Worm (Caenorhabditis elegans) whole organism, late embryonic: Measurements from ENCODE around the gene F47B8.4.
"Not testable (repeated sequence)": the region's sequence is repeated elsewhere in the genome, so short reads cannot be mapped to it uniquely, and the experiment has no call there.

Source experiments
- C08G9.2 ChIP-seq: sonication (generic microtip); optimal IDR thresholded peaks from 2 replicates; lab custom pipeline; 2016; ENCODE audit warnings: mild to moderate bottlenecking, missing genetic modification characterization, moderate library complexity, missing compliant biosample characterization
- C38D4.7 ChIP-seq: fragments of 200-800 bp; sonication (Bioruptor generic); optimal IDR thresholded peaks from 2 replicates; lab custom pipeline; 2018; ENCODE audit warnings: mild to moderate bottlenecking, missing genetic modification characterization, moderate library complexity, missing compliant biosample characterization
- ahr-1 ChIP-seq: sonication (generic microtip); optimal IDR thresholded peaks from 2 replicates; lab custom pipeline; 2016; ENCODE audit warnings: missing genetic modification characterization, missing compliant biosample characterization
- ama-1 ChIP-seq: fragments of 150-350 bp; optimal IDR thresholded peaks from 2 replicates; lab custom pipeline; 2014
- ceh-24 ChIP-seq: sonication (generic microtip); optimal IDR thresholded peaks from 2 replicates; lab custom pipeline; 2016; ENCODE audit warnings: mild to moderate bottlenecking, missing genetic modification characterization, missing compliant biosample characterization
- ceh-31 ChIP-seq: sonication (generic microtip); optimal IDR thresholded peaks from 2 replicates; lab custom pipeline; 2016; ENCODE audit warnings: missing genetic modification characterization, missing compliant biosample characterization
- ceh-34 ChIP-seq: sonication (generic microtip); optimal IDR thresholded peaks from 2 replicates; lab custom pipeline; 2016; ENCODE audit warnings: mild to moderate bottlenecking, missing genetic modification characterization, missing compliant biosample characterization
- ceh-45 ChIP-seq: fragments of 200-800 bp; sonication (Bioruptor generic); IDR thresholded peaks from 2 replicates; pipeline ENCODE4 v1.3.6; 2022; ENCODE audit warnings: missing genetic modification reagents, missing genetic modification characterization, missing compliant biosample characterization
- ceh-9 ChIP-seq: sonication (generic microtip); optimal IDR thresholded peaks from 2 replicates; lab custom pipeline; 2016; ENCODE audit warnings: mild to moderate bottlenecking, missing genetic modification characterization, inconsistent platforms, missing compliant biosample characterization
- dmd-4 ChIP-seq: sonication (generic microtip); optimal IDR thresholded peaks from 2 replicates; lab custom pipeline; 2016; ENCODE audit warnings: borderline replicate concordance, missing genetic modification characterization, missing compliant biosample characterization
- dve-1 ChIP-seq: sonication (generic microtip); optimal IDR thresholded peaks from 2 replicates; lab custom pipeline; 2017; ENCODE audit warnings: antibody characterized with exemption, mild to moderate bottlenecking, missing genetic modification characterization, missing compliant biosample characterization
- fkh-10 ChIP-seq: fragments of 150-350 bp; optimal IDR thresholded peaks from 2 replicates; lab custom pipeline; 2014; ENCODE audit warnings: missing biosample characterization, missing genetic modification reagents, missing genetic modification characterization
- fkh-6 ChIP-seq: sonication (generic microtip); optimal IDR thresholded peaks from 2 replicates; lab custom pipeline; 2016; ENCODE audit warnings: missing genetic modification characterization, missing compliant biosample characterization
- gmeb-2 ChIP-seq: sonication (generic microtip); optimal IDR thresholded peaks from 2 replicates; lab custom pipeline; 2016; ENCODE audit warnings: missing genetic modification characterization, inconsistent platforms, missing compliant biosample characterization
- hlh-13 ChIP-seq: fragments of 200-800 bp; sonication (Bioruptor generic); optimal IDR thresholded peaks from 2 replicates; lab custom pipeline; 2018; ENCODE audit warnings: mild to moderate bottlenecking, missing genetic modification characterization, missing compliant biosample characterization
- hlh-15 ChIP-seq: sonication (generic microtip); optimal IDR thresholded peaks from 2 replicates; lab custom pipeline; 2016; ENCODE audit warnings: missing genetic modification characterization, missing compliant biosample characterization
- hlh-8 ChIP-seq: sonication (generic microtip); optimal IDR thresholded peaks from 2 replicates; lab custom pipeline; 2016; ENCODE audit warnings: missing genotype, missing genetic modification characterization, missing compliant biosample characterization
- lim-6 ChIP-seq: sonication (generic microtip); optimal IDR thresholded peaks from 2 replicates; lab custom pipeline; 2016; ENCODE audit warnings: missing genetic modification characterization, missing compliant biosample characterization
- mec-3 ChIP-seq: sonication (generic microtip); optimal IDR thresholded peaks from 2 replicates; lab custom pipeline; 2016; ENCODE audit warnings: borderline replicate concordance, missing genetic modification characterization, missing compliant biosample characterization
- nhr-11 ChIP-seq: fragments of 150-350 bp; optimal IDR thresholded peaks from 2 replicates; lab custom pipeline; 2014; ENCODE audit warnings: missing biosample characterization, missing genetic modification characterization
- nhr-232 ChIP-seq: sonication (generic microtip); optimal IDR thresholded peaks from 2 replicates; lab custom pipeline; 2016; ENCODE audit warnings: missing genetic modification characterization, missing compliant biosample characterization
- pag-3 ChIP-seq: sonication (generic microtip); optimal IDR thresholded peaks from 2 replicates; lab custom pipeline; 2016; ENCODE audit warnings: missing compliant biosample characterization, missing genetic modification characterization, borderline replicate concordance
- pqm-1 ChIP-seq: sonication (generic microtip); optimal IDR thresholded peaks from 2 replicates; lab custom pipeline; 2016; ENCODE audit warnings: missing genetic modification characterization, missing compliant biosample characterization
- rnt-1 ChIP-seq: sonication (generic microtip); optimal IDR thresholded peaks from 2 replicates; lab custom pipeline; 2016; ENCODE audit warnings: missing genetic modification characterization, missing compliant biosample characterization
- sox-2 ChIP-seq: fragments of 200-800 bp; sonication (Bioruptor generic); IDR thresholded peaks from 2 replicates; pipeline ENCODE4 v1.3.6; 2022; ENCODE audit warnings: missing genetic modification reagents, missing genetic modification characterization, missing compliant biosample characterization
- syd-9 ChIP-seq: sonication (generic microtip); optimal IDR thresholded peaks from 2 replicates; lab custom pipeline; 2016; ENCODE audit warnings: mild to moderate bottlenecking, missing genetic modification characterization, moderate library complexity, missing compliant biosample characterization
- tbx-2 ChIP-seq: sonication (generic microtip); optimal IDR thresholded peaks from 2 replicates; lab custom pipeline; 2016; ENCODE audit warnings: missing genetic modification characterization, missing compliant biosample characterization
- tbx-7 ChIP-seq: sonication (generic microtip); optimal IDR thresholded peaks from 2 replicates; lab custom pipeline; 2016; ENCODE audit warnings: missing genotype, missing genetic modification characterization, missing compliant biosample characterization
- unc-3 ChIP-seq, 2 experiments: fragments of 200-800 bp in 1 of 2; sonication (Bioruptor generic) in 1 of 2; sonication (generic microtip) in 1 of 2; conservative IDR thresholded peaks in 1 of 2; optimal IDR thresholded peaks in 1 of 2; 2 replicates each; pipeline versions ENCODE4 v1.3.6 to Lab custom; 2016 to 2022; ENCODE audit warnings: missing compliant biosample characterization in 2 of 2, missing genetic modification characterization in 2 of 2, missing genetic modification reagents in 1 of 2
- unc-42 ChIP-seq: sonication (generic microtip); optimal IDR thresholded peaks from 2 replicates; lab custom pipeline; 2016; ENCODE audit warnings: missing genotype, missing genetic modification characterization, missing compliant biosample characterization
- unc-55 ChIP-seq: sonication (generic microtip); optimal IDR thresholded peaks from 2 replicates; lab custom pipeline; 2017; ENCODE audit warnings: missing biosample characterization, missing genetic modification reagents, missing genetic modification characterization
- unc-86 ChIP-seq: sonication (generic microtip); optimal IDR thresholded peaks from 2 replicates; lab custom pipeline; 2016; ENCODE audit warnings: missing genetic modification characterization, missing compliant biosample characterization
- ztf-16 ChIP-seq: sonication (generic microtip); optimal IDR thresholded peaks from 2 replicates; lab custom pipeline; 2017; ENCODE audit warnings: missing genetic modification characterization, missing compliant biosample characterization

The F47B8.4 gene

DNA sequence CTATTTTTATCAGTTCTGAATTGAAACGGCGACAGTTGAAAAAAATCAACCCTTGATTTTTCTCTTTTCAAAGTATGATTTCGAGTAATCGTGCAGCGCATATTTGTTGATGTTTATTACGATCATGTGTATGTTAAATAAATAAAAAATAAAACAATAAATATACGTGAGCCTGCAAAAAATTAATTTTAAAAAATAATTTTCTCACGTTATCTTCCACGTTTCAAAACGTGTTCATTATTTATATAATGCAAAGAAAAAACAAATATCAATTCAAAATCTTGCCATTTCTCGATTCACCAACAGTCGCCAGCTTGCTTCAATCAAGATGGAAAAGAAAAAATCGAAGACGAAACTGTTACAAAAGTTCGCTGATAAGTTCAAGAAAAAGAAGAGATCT is 41.2 kb downstream of the F47B8.4 start, which contains the start of gene F40G12.10:
TSS of gene F40G12.10 (plus strand) at position 301 of the 400 bp plus-strand sequence.
- TF ChIP-seq fkh-10 (GFP tag; lab: Kevin White, UChicago) = no peak
- no peak for TF ChIP-seq unc-55
- TF ChIP-seq dmd-4 (tag; lab: Kevin White, UChicago) = no peak
- no peak for TF ChIP-seq ama-1 (lab: Kevin White, UChicago)
- no peak for TF ChIP-seq ahr-1 (tag; lab: Kevin White, UChicago)
- TF ChIP-seq C38D4.7 (GFP tag; lab: Kevin White, UChicago) = no peak
- TF ChIP-seq tbx-7 (tag; lab: Kevin White, UChicago) = no peak
- TF ChIP-seq unc-3 (GFP tag; conservative IDR thresholded peaks at IDR 0.05; lab: Robert Waterston, UW) = no peak
- TF ChIP-seq unc-3 (tag; optimal IDR thresholded peaks at IDR 0.05; lab: Kevin White, UChicago) = no peak
- no peak for TF ChIP-seq syd-9 (tag; lab: Kevin White, UChicago)
- TF ChIP-seq fkh-6 (tag; lab: Kevin White, UChicago) = no peak
- TF ChIP-seq nhr-232 (tag; lab: Kevin White, UChicago) = no peak
- no peak for TF ChIP-seq ceh-24 (tag; lab: Kevin White, UChicago)
- TF ChIP-seq sox-2 (GFP tag; lab: Robert Waterston, UW) = no peak
- TF ChIP-seq hlh-15 = no peak
- TF ChIP-seq, all 69 proteins: peak for 0

DNA sequence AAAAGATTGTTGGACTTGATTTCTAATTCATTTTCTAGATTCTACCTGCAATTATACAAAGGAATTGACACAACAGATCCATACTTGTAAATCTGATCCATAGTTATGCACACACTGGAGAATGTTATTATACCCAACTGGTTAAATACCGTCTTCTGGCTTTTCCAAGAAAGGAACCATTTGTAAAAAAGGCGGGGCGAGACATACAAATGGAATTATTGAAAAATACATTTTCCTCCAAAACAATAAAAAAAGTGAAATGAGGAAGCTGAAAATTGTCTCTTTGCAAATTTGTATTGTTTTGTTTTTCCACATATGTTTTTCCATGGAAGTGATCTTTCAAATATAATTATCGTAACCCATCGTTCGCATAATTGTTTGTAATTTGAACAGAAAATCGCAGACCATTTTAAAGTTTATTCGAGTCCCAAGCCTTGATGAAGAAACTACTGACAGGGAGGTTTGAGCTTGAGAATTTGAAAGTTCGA is 42.2 kb downstream of the F47B8.4 start, which contains the start of the genes srt-74 and F40G12.9:
TSS of gene srt-74 (minus strand) at position 101 of the 488 bp plus-strand sequence.
TSS of gene F40G12.9 (plus strand) at position 438 of the 488 bp plus-strand sequence.
- TF ChIP-seq unc-86 (tag; lab: Kevin White, UChicago) (no peak), dmd-4 (tag; lab: Kevin White, UChicago) (no peak), ceh-31 (no peak), ama-1 (lab: Kevin White, UChicago) (no peak), mec-3 (tag; lab: Kevin White, UChicago) (no peak), C38D4.7 (GFP tag; lab: Kevin White, UChicago) (no peak), gmeb-2 (tag; lab: Kevin White, UChicago) (no peak), C08G9.2 (tag; lab: Kevin White, UChicago) (no peak), unc-42 (tag; lab: Kevin White, UChicago) (no peak), ceh-34 (tag; lab: Kevin White, UChicago) (no peak), ztf-16 (tag; lab: Kevin White, UChicago) (no peak), fkh-10 (GFP tag; lab: Kevin White, UChicago) (no peak), hlh-8 (tag; lab: Kevin White, UChicago) (no peak)

DNA sequence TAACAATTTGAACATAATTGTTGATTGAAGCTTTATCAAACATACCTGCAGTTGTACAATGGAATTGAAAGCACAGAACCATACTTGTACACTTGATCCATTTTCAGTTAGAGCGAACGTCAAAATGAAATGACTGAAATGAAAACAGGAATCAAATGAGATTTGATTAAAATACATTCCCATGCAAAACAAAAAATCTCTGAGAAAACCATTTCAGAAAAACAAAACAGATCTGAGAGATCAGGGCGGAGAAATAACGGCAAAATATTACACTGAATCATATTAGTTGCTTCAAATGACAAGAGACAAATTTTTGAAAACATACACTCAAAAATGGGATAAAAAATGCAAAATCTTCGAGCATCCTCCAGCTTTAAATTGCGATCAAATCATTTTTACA is 44.7 kb downstream of the F47B8.4 start, which contains the start of gene srt-33:
TSS of gene srt-33 (minus strand) at position 101 of the 400 bp plus-strand sequence.
- TF ChIP-seq nhr-11 (tag; lab: Kevin White, UChicago) (no peak), ceh-45 (GFP tag; lab: Robert Waterston, UW) (no peak), hlh-13 (GFP tag; lab: Kevin White, UChicago) (no peak), pqm-1 (no peak), nhr-232 (tag; lab: Kevin White, UChicago) (no peak), tbx-2 (no peak), ahr-1 (tag; lab: Kevin White, UChicago) (no peak), gmeb-2 (tag; lab: Kevin White, UChicago) (no peak), rnt-1 (tag; lab: Kevin White, UChicago) (no peak), ztf-16 (tag; lab: Kevin White, UChicago) (no peak), unc-86 (tag; lab: Kevin White, UChicago) (no peak), ceh-9 (no peak), mec-3 (tag; lab: Kevin White, UChicago) (no peak), dve-1 (no peak)
- TF ChIP-seq, all 69 proteins: peak for 0

DNA sequence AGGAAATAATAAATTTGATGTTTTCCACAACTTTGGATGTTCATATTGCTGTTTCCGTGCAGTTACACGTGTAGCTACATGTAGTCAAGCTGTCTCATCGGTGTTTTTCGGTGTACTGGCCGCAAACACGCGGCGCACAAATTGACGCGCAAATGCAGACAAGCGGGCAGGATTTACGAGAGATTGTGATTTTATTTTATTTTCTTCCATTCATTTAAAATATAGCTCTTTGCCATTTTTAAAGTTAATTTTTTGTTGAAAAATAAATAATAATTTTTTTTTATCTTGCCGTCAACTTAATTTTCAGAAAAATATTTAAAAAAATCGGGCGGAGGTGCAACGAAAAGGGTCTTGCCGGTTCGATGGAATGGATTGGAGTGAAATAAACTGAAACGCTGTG is 50.2 kb downstream of the F47B8.4 start, which contains the start of gene F40G12.7:
TSS of gene F40G12.7 (plus strand) at position 301 of the 400 bp plus-strand sequence.
- not testable (repeated sequence) for TF ChIP-seq unc-55, pag-3, lim-6
